Worm (Caenorhabditis elegans) whole organism, late embryonic: ENCODE data around the gene sto-3.

ENCODE experiments used
- T23F11.4 ChIP-seq: fragments of 200-800 bp; sonication (Bioruptor generic); optimal IDR thresholded peaks from 2 replicates; lab custom pipeline; 2018; ENCODE audit warnings: mild to moderate bottlenecking, missing genetic modification characterization, missing compliant biosample characterization
- Y22D7AL.16 ChIP-seq: sonication (generic microtip); optimal IDR thresholded peaks from 2 replicates; lab custom pipeline; 2016; ENCODE audit warnings: missing genetic modification characterization, missing compliant biosample characterization
- ama-1 ChIP-seq: fragments of 150-350 bp; optimal IDR thresholded peaks from 2 replicates; lab custom pipeline; 2014
- ceh-14 ChIP-seq: sonication (generic microtip); optimal IDR thresholded peaks from 2 replicates; lab custom pipeline; 2016; ENCODE audit warnings: missing genotype, missing genetic modification characterization, missing compliant biosample characterization
- ceh-24 ChIP-seq: sonication (generic microtip); optimal IDR thresholded peaks from 2 replicates; lab custom pipeline; 2016; ENCODE audit warnings: mild to moderate bottlenecking, missing genetic modification characterization, missing compliant biosample characterization
- che-1 ChIP-seq: sonication (generic microtip); optimal IDR thresholded peaks from 2 replicates; lab custom pipeline; 2016; ENCODE audit warnings: mild to moderate bottlenecking, missing genetic modification characterization, missing compliant biosample characterization
- fkh-10 ChIP-seq: fragments of 150-350 bp; optimal IDR thresholded peaks from 2 replicates; lab custom pipeline; 2014; ENCODE audit warnings: missing biosample characterization, missing genetic modification reagents, missing genetic modification characterization
- tbx-7 ChIP-seq: sonication (generic microtip); optimal IDR thresholded peaks from 2 replicates; lab custom pipeline; 2016; ENCODE audit warnings: missing genotype, missing genetic modification characterization, missing compliant biosample characterization
- unc-42 ChIP-seq: sonication (generic microtip); optimal IDR thresholded peaks from 2 replicates; lab custom pipeline; 2016; ENCODE audit warnings: missing genotype, missing genetic modification characterization, missing compliant biosample characterization

DNA sequence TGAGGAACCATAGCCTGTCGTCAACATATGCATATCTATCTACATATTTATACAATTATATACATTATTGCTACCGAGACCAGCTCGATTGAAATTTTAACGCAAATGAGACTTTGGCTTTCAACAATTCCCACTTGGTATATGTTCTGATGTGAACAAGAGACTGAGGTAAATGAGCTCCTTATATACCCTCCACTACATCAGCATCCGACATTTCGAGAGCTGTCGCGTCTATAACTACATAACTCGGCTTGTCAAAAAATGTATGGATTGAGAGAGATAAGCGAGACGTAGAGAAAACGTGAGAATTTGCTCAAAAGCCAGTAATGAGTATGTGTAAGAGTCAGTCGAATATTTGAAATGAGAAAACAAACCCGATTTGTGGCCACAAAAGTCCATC, 1.5 kb upstream of the sto-3 start:
- TF ChIP-seq ama-1 (lab: Kevin White, UChicago) (no peak), ceh-24 (no peak), tbx-7 (tag; lab: Kevin White, UChicago) (no peak), Y22D7AL.16 (tag; lab: Kevin White, UChicago) (no peak), fkh-10 (GFP tag; lab: Kevin White, UChicago) (no peak), T23F11.4 (no peak), unc-42 (tag; lab: Kevin White, UChicago) (no peak), ceh-14 (no peak), che-1 (tag; lab: Kevin White, UChicago) (no peak)
